Fruit fly (Drosophila melanogaster) Kc167 (cell line): ENCODE results near the gene polo.

Source experiments
- Myc ChIP-seq: fragments of >200 bp; optimal IDR thresholded peaks from 2 replicates; lab custom pipeline; 2017; ENCODE audit warnings: missing external identifiers
- Sin3A ChIP-seq: fragments of >200 bp; optimal IDR thresholded peaks from 2 replicates; lab custom pipeline; 2018; ENCODE audit warnings: missing external identifiers
- psq ChIP-seq: fragments of >200 bp; optimal IDR thresholded peaks from 2 replicates; lab custom pipeline; 2017; ENCODE audit warnings: missing external identifiers

DNA sequence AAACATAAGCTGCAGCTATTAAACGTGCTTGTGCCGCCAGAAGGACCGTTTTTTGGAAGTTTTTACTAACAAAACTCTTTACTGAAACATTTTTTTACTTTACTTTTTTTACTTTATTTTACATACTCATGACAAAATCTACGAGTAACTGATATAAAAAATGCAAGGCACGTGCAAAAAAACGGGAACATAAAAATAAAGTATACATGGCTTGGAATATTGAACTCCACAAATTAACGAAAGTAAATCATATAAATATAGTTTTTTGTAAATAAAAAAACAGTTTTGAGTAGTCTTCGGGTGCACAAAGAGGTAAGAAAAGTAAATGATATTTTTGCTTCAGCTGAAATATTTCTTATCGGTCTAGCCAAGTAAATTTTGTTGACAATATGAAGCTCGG is 11.2 kb downstream of the polo start, which contains the start of gene Spn77Bb:
- TF ChIP-seq Myc (no peak), Sin3A (lab: Kevin White, UChicago) (no peak), psq (lab: Kevin White, UChicago) (no peak)
